Fruit fly (Drosophila melanogaster) whole organism, embryonic: ENCODE data around the gene CG11350.
A peak's percentile ranks its signal among the peaks of the same experiment; 100 is the strongest.

Source experiments
- Atf3 ChIP-seq: fragments of 200-800 bp; sonication (Bioruptor generic); optimal IDR thresholded peaks from 3 replicates; lab custom pipeline; 2016; ENCODE audit warnings: missing biosample characterization, missing genetic modification characterization
- CG10565 ChIP-seq: fragments of 200-800 bp; sonication (Bioruptor generic); optimal IDR thresholded peaks from 3 replicates; lab custom pipeline; 2016; ENCODE audit warnings: missing biosample characterization, mild to moderate bottlenecking, missing genetic modification characterization
- CG11723 ChIP-seq: fragments of 200-800 bp; sonication (Bioruptor generic); optimal IDR thresholded peaks from 2 replicates; lab custom pipeline; 2017; ENCODE audit warnings: missing biosample characterization, mild to moderate bottlenecking, missing genetic modification characterization
- CG1233 ChIP-seq: fragments of 200-800 bp; sonication (Bioruptor generic); optimal IDR thresholded peaks from 4 replicates; lab custom pipeline; 2018; ENCODE audit warnings: missing biosample characterization, mild to moderate bottlenecking, missing genetic modification characterization
- CG12391 ChIP-seq: fragments of 200-800 bp; sonication (Bioruptor generic); optimal IDR thresholded peaks from 3 replicates; lab custom pipeline; 2018; ENCODE audit warnings: missing biosample characterization, mild to moderate bottlenecking, missing genetic modification characterization, moderate library complexity
- CG15514 ChIP-seq: fragments of 200-800 bp; sonication (Bioruptor generic); optimal IDR thresholded peaks from 3 replicates; lab custom pipeline; 2017; ENCODE audit warnings: missing biosample characterization, missing genetic modification characterization, mild to moderate bottlenecking, moderate library complexity, missing genetic modification reagents
- CG2678 ChIP-seq: fragments of 200-800 bp; sonication (Bioruptor generic); optimal IDR thresholded peaks from 3 replicates; lab custom pipeline; 2019; ENCODE audit warnings: missing biosample characterization, mild to moderate bottlenecking, missing genetic modification characterization, moderate library complexity
- CG33557 ChIP-seq: fragments of 200-800 bp; sonication (Bioruptor generic); optimal IDR thresholded peaks from 2 replicates; lab custom pipeline; 2019; ENCODE audit warnings: missing biosample characterization, mild to moderate bottlenecking, missing genetic modification characterization, moderate library complexity
- CG5953 ChIP-seq: fragments of 200-800 bp; sonication (Bioruptor generic); IDR thresholded peaks from 2 replicates; pipeline ENCODE4 v1.3.6; 2022; ENCODE audit warnings: missing biosample characterization, missing genetic modification characterization
- CG7372 ChIP-seq: fragments of 200-800 bp; sonication (Bioruptor generic); IDR thresholded peaks from 2 replicates; pipeline ENCODE4 v1.3.6; 2022; ENCODE audit warnings: missing biosample characterization, missing genetic modification characterization
- CG7556 ChIP-seq: fragments of 200-800 bp; sonication (Bioruptor generic); optimal IDR thresholded peaks from 2 replicates; lab custom pipeline; 2017; ENCODE audit warnings: missing biosample characterization, mild to moderate bottlenecking, missing genetic modification characterization
- CG7745 ChIP-seq: fragments of 200-800 bp; sonication (Bioruptor generic); optimal IDR thresholded peaks from 2 replicates; lab custom pipeline; 2018; ENCODE audit warnings: missing biosample characterization, mild to moderate bottlenecking, missing genetic modification characterization, moderate library complexity
- CG9437 ChIP-seq: fragments of 200-800 bp; sonication (Bioruptor generic); optimal IDR thresholded peaks from 2 replicates; lab custom pipeline; 2018; ENCODE audit warnings: missing biosample characterization, mild to moderate bottlenecking, missing genetic modification characterization
- CG9932 ChIP-seq: fragments of 200-800 bp; sonication (Bioruptor generic); IDR thresholded peaks from 2 replicates; pipeline ENCODE4 v1.3.6; 2022; ENCODE audit warnings: missing biosample characterization, missing genetic modification characterization
- D19B ChIP-seq: fragments of 200-800 bp; sonication (Bioruptor generic); optimal IDR thresholded peaks from 2 replicates; lab custom pipeline; 2017; ENCODE audit warnings: missing biosample characterization, mild to moderate bottlenecking, missing genetic modification characterization
- Dll ChIP-seq: fragments of 200-800 bp; sonication (Bioruptor generic); IDR thresholded peaks from 4 replicates; pipeline ENCODE4 v1.3.6; 2022; ENCODE audit warnings: missing biosample characterization, missing genetic modification characterization; ENCODE audit not compliant: partially characterized antibody
- HLH3B ChIP-seq: fragments of 200-800 bp; sonication (Bioruptor generic); IDR thresholded peaks from 2 replicates; pipeline ENCODE4 v1.3.6; 2022; ENCODE audit warnings: missing biosample characterization, missing genetic modification characterization
- Hr3 ChIP-seq: fragments of 200-800 bp; sonication (Bioruptor generic); optimal IDR thresholded peaks from 3 replicates; lab custom pipeline; 2016; ENCODE audit warnings: missing biosample characterization, missing genetic modification characterization
- Lim3 ChIP-seq: fragments of 200-800 bp; sonication (Bioruptor generic); IDR thresholded peaks from 2 replicates; pipeline ENCODE4 v1.3.6; 2022; ENCODE audit warnings: missing biosample characterization, missing genetic modification characterization
- Pdp1 ChIP-seq, 2 experiments: fragments of 200-800 bp; sonication (Bioruptor generic); optimal IDR thresholded peaks; 3 replicates each; lab custom pipeline; 2016; ENCODE audit warnings: missing biosample characterization in 2 of 2, missing genetic modification characterization in 2 of 2, mild to moderate bottlenecking in 1 of 2, moderate library complexity in 1 of 2
- Sin3A ChIP-seq: fragments of >200 bp; optimal IDR thresholded peaks from 2 replicates; lab custom pipeline; 2018
- Sry-β ChIP-seq: fragments of 200-800 bp; sonication (Bioruptor generic); optimal IDR thresholded peaks from 2 replicates; lab custom pipeline; 2018; ENCODE audit warnings: missing biosample characterization, mild to moderate bottlenecking, missing genetic modification characterization, moderate library complexity
- Taf1 ChIP-seq: fragments of 200-800 bp; sonication (Bioruptor generic); IDR thresholded peaks from 2 replicates; pipeline ENCODE4 v1.3.6; 2022; ENCODE audit warnings: missing biosample characterization, missing genetic modification characterization
- abd-A ChIP-seq: fragments of 200-800 bp; sonication (Bioruptor generic); optimal IDR thresholded peaks from 3 replicates; lab custom pipeline; 2019; ENCODE audit warnings: missing biosample characterization, mild to moderate bottlenecking, missing genetic modification characterization, moderate library complexity
- bab2 ChIP-seq: fragments of 200-800 bp; sonication (Bioruptor generic); optimal IDR thresholded peaks from 2 replicates; lab custom pipeline; 2016; ENCODE audit warnings: missing biosample characterization, missing genetic modification characterization
- chinmo ChIP-seq: fragments of 200-800 bp; sonication (Bioruptor generic); IDR thresholded peaks from 4 replicates; pipeline ENCODE4 v1.3.6; 2022; ENCODE audit warnings: missing biosample characterization, missing genetic modification characterization; ENCODE audit not compliant: partially characterized antibody
- croc ChIP-seq: fragments of 200-800 bp; sonication (Bioruptor generic); conservative IDR thresholded peaks from 3 replicates; pipeline ENCODE4 v1.3.6; 2022; ENCODE audit warnings: missing biosample characterization, missing genetic modification characterization
- en ChIP-seq: fragments of 200-800 bp; sonication (Bioruptor generic); optimal IDR thresholded peaks from 2 replicates; lab custom pipeline; 2016; ENCODE audit warnings: missing biosample characterization, missing genetic modification characterization
- eve ChIP-seq, 2 experiments: fragments of >200 bp; optimal IDR thresholded peaks; 2 replicates each; lab custom pipeline; 2017; ENCODE audit warnings: missing biosample characterization in 2 of 2, missing genetic modification characterization in 2 of 2
- exex ChIP-seq: fragments of 200-800 bp; sonication (Bioruptor generic); optimal IDR thresholded peaks from 4 replicates; lab custom pipeline; 2018; ENCODE audit warnings: missing biosample characterization, mild to moderate bottlenecking, missing genetic modification characterization, moderate library complexity
- gem ChIP-seq: fragments of 200-800 bp; sonication (Bioruptor generic); optimal IDR thresholded peaks from 2 replicates; lab custom pipeline; 2019; ENCODE audit warnings: missing biosample characterization, mild to moderate bottlenecking, missing genetic modification characterization, moderate library complexity
- grau ChIP-seq: fragments of 200-800 bp; optimal IDR thresholded peaks from 3 replicates; lab custom pipeline; 2019; ENCODE audit warnings: missing biosample characterization, mild to moderate bottlenecking, missing genetic modification characterization, moderate library complexity
- lab ChIP-seq: fragments of 200-800 bp; sonication (Bioruptor generic); optimal IDR thresholded peaks from 3 replicates; lab custom pipeline; 2017; ENCODE audit warnings: missing biosample characterization, missing genetic modification characterization, mild to moderate bottlenecking, moderate library complexity, missing genetic modification reagents
- nau ChIP-seq: fragments of 200-800 bp; sonication (Bioruptor generic); optimal IDR thresholded peaks from 3 replicates; lab custom pipeline; 2017; ENCODE audit warnings: missing biosample characterization, mild to moderate bottlenecking, missing genetic modification characterization, missing genetic modification reagents
- prd ChIP-seq, 3 experiments: fragments of >200 bp in 2 of 3; fragments of 200-800 bp in 1 of 3; sonication (Bioruptor generic) in 1 of 3; optimal IDR thresholded peaks in 2 of 3; IDR thresholded peaks in 1 of 3; 2 replicates in 2 of 3; 3 replicates in 1 of 3; pipeline versions ENCODE4 v1.3.6 to Lab custom; 2017 to 2022; ENCODE audit warnings: missing biosample characterization in 1 of 3, missing genetic modification characterization in 1 of 3
- tna ChIP-seq: fragments of 200-800 bp; sonication (Bioruptor generic); IDR thresholded peaks from 2 replicates; pipeline ENCODE4 v1.3.6; 2022; ENCODE audit warnings: missing biosample characterization, missing genetic modification characterization; ENCODE audit not compliant: partially characterized antibody
- trh ChIP-seq: fragments of 200-800 bp; sonication (Bioruptor generic); optimal IDR thresholded peaks from 2 replicates; lab custom pipeline; 2016; ENCODE audit warnings: missing biosample characterization, missing genetic modification characterization
- vfl ChIP-seq: fragments of 200-800 bp; sonication (Bioruptor generic); optimal IDR thresholded peaks from 2 replicates; lab custom pipeline; 2016; ENCODE audit warnings: missing biosample characterization, missing genetic modification characterization
- zf30C ChIP-seq: fragments of 200-800 bp; sonication (Bioruptor generic); optimal IDR thresholded peaks from 3 replicates; lab custom pipeline; 2018; ENCODE audit warnings: missing biosample characterization, mild to moderate bottlenecking, missing genetic modification characterization

CG11350 gene

dm6 chr3L:4440153-4440552 lies 42.5 kb upstream of the CG11350 start (continued):
- TF ChIP-seq CG10565 (GFP tag; lab: Kevin White, UChicago) (no peak), CG5953 (GFP tag; lab: Robert Waterston, UW) (no peak), D19B (GFP tag; lab: Kevin White, UChicago) (no peak), Taf1 (no peak), HLH3B (GFP tag; lab: Robert Waterston, UW) (no peak), en (GFP tag; lab: Kevin White, UChicago) (no peak), bab2 (no peak), Lim3 (no peak), CG12391 (no peak), tna (no peak), CG1233 (GFP tag; lab: Kevin White, UChicago) (no peak), CG11723 (no peak), Sry-β (GFP tag; lab: Kevin White, UChicago) (peak; percentile 64), CG7372 (GFP tag; lab: Robert Waterston, UW) (0 out of 2 replicates have a peak, but pooled peaks have one; percentile 5), CG7745 (peak; percentile 69), Pdp1 (GFP tag; optimal IDR thresholded peaks at IDR 0.05; lab: Kevin White, UChicago) (no peak), gem (tag; lab: Kevin White, UChicago) (no peak), eve (GFP tag; optimal IDR thresholded peaks at IDR 0.05; lab: Kevin White, UChicago) (no peak), CG9437 (GFP tag; lab: Kevin White, UChicago) (peak; percentile 88), CG33557 (no peak), abd-A (tag; lab: Kevin White, UChicago) (peak; percentile 88), exex (tag; lab: Kevin White, UChicago) (no peak), trh (GFP tag; lab: Kevin White, UChicago) (no peak), lab (GFP tag; lab: Kevin White, UChicago) (no peak), vfl (no peak), nau (GFP tag; lab: Kevin White, UChicago) (no peak), CG2678 (tag; lab: Kevin White, UChicago) (no peak), zf30C (GFP tag; lab: Kevin White, UChicago) (no peak), CG15514 (GFP tag; lab: Kevin White, UChicago) (peak; percentile 97), croc (no peak), CG7556 (GFP tag; lab: Kevin White, UChicago) (no peak), CG9932 (GFP tag; lab: Robert Waterston, UW) (peak; percentile 18; the same call in 1 of the 2 replicates), Atf3 (GFP tag; lab: Kevin White, UChicago) (no peak), grau (tag; lab: Kevin White, UChicago) (no peak), Dll (GFP tag; lab: Robert Waterston, UW) (0 out of 4 replicates have a peak, but pooled peaks have one; percentile 17), prd (optimal IDR thresholded peaks at IDR 0.05; lab: Kevin White, UChicago) (no peak), prd (GFP tag; IDR thresholded peaks at IDR 0.05; lab: Robert Waterston, UW) (no peak), Sin3A (no peak)

dm6 chr3L:4442168-4442567 lies 40.4 kb upstream of the CG11350 start:
- TF ChIP-seq Hr3 (GFP tag; lab: Kevin White, UChicago) (no peak), abd-A (tag; lab: Kevin White, UChicago) (peak; percentile 83), chinmo (peak; percentile 57; the same call in 1 of the 4 replicates)
